Worm (Caenorhabditis elegans) whole organism, young adult: ENCODE results near the gene dgk-3.

Source experiments
- B0019.2 ChIP-seq: fragments of 200-800 bp; sonication (Bioruptor generic); conservative IDR thresholded peaks from 2 replicates; pipeline ENCODE4 v1.3.6; 2022; ENCODE audit warnings: missing genetic modification reagents, missing genetic modification characterization, missing compliant biosample characterization
- B0035.1 ChIP-seq: sonication (generic microtip); optimal IDR thresholded peaks from 2 replicates; lab custom pipeline; 2016; ENCODE audit warnings: missing genetic modification characterization, mild to moderate bottlenecking, missing compliant biosample characterization, missing genotype, missing genetic modification reagents
- F39B2.1 ChIP-seq: fragments of 200-800 bp; sonication (Bioruptor generic); IDR thresholded peaks from 2 replicates; pipeline ENCODE4 v1.3.6; 2022; ENCODE audit warnings: missing genetic modification reagents, missing genetic modification characterization, missing compliant biosample characterization
- F57C9.4 ChIP-seq: sonication (generic microtip); optimal IDR thresholded peaks from 2 replicates; lab custom pipeline; 2017; ENCODE audit warnings: mild to moderate bottlenecking, missing genetic modification characterization, missing compliant biosample characterization
- K11D2.4 ChIP-seq: fragments of 200-800 bp; sonication (Bioruptor generic); IDR thresholded peaks from 2 replicates; pipeline ENCODE4 v1.3.6; 2022; ENCODE audit warnings: missing genetic modification reagents, missing genetic modification characterization, missing compliant biosample characterization
- ZK185.1 ChIP-seq: sonication (generic microtip); optimal IDR thresholded peaks from 2 replicates; lab custom pipeline; 2016; ENCODE audit warnings: mild to moderate bottlenecking, missing genetic modification characterization, missing compliant biosample characterization; ENCODE audit not compliant: poor library complexity, severe bottlenecking
- attf-5 ChIP-seq: fragments of 200-800 bp; sonication (Bioruptor generic); optimal IDR thresholded peaks from 2 replicates; lab custom pipeline; 2018; ENCODE audit warnings: mild to moderate bottlenecking, missing genetic modification characterization, missing compliant biosample characterization
- attf-6 ChIP-seq: fragments of 200-800 bp; sonication (Bioruptor generic); IDR thresholded peaks from 2 replicates; pipeline ENCODE4 v1.3.6; 2022; ENCODE audit warnings: missing genetic modification reagents, missing genetic modification characterization, missing compliant biosample characterization
- ceh-58 ChIP-seq: fragments of 200-800 bp; sonication (Bioruptor generic); IDR thresholded peaks from 2 replicates; pipeline ENCODE4 v1.3.6; 2022; ENCODE audit warnings: missing genetic modification characterization, missing compliant biosample characterization
- chd-7 ChIP-seq: sonication (generic microtip); optimal IDR thresholded peaks from 2 replicates; lab custom pipeline; 2016; ENCODE audit warnings: mild to moderate bottlenecking, missing genetic modification characterization, moderate library complexity, missing compliant biosample characterization
- madf-8 ChIP-seq: fragments of 200-800 bp; sonication (Bioruptor generic); conservative IDR thresholded peaks from 2 replicates; pipeline ENCODE4 v1.3.6; 2022; ENCODE audit warnings: missing genetic modification reagents, missing genetic modification characterization, missing compliant biosample characterization
- mes-4 ChIP-seq: sonication (generic microtip); optimal IDR thresholded peaks from 2 replicates; lab custom pipeline; 2016; ENCODE audit warnings: missing genotype, missing genetic modification characterization, missing compliant biosample characterization
- mxl-1 ChIP-seq: sonication (generic microtip); optimal IDR thresholded peaks from 2 replicates; lab custom pipeline; 2016; ENCODE audit warnings: missing genetic modification characterization, missing compliant biosample characterization
- nfyb-1 ChIP-seq: fragments of 200-800 bp; sonication (Bioruptor generic); IDR thresholded peaks from 2 replicates; pipeline ENCODE4 v1.3.6; 2022; ENCODE audit warnings: missing genetic modification reagents, missing genetic modification characterization, missing compliant biosample characterization
- tlf-1 ChIP-seq: fragments of 200-800 bp; sonication (Bioruptor generic); optimal IDR thresholded peaks from 2 replicates; lab custom pipeline; 2018; ENCODE audit warnings: mild to moderate bottlenecking, missing genetic modification characterization, missing compliant biosample characterization
- zfh-2 ChIP-seq: fragments of 200-800 bp; sonication (Bioruptor generic); conservative IDR thresholded peaks from 2 replicates; pipeline ENCODE4 v1.3.6; 2022; ENCODE audit warnings: missing genetic modification reagents, missing genetic modification characterization, missing compliant biosample characterization
- zim-3 ChIP-seq: sonication (generic microtip); optimal IDR thresholded peaks from 2 replicates; lab custom pipeline; 2017; ENCODE audit warnings: mild to moderate bottlenecking, missing genetic modification characterization, moderate library complexity, missing compliant biosample characterization

Gene dgk-3

ce11 chrIII:9215367-9215766 is 52.5 kb downstream of the dgk-3 start, which contains the start of gene npr-29:
TSS of gene npr-29 (minus strand) at chrIII:9215467.
- TF ChIP-seq tlf-1 (GFP tag; lab: Kevin White, UChicago): no peak
- no peak for TF ChIP-seq chd-7 (tag; lab: Kevin White, UChicago)
- TF ChIP-seq attf-6 (GFP tag; lab: Robert Waterston, UW): no peak
- no peak for TF ChIP-seq ZK185.1 (tag; lab: Kevin White, UChicago)
- TF ChIP-seq madf-8 (GFP tag; lab: Robert Waterston, UW): no peak
- no peak for TF ChIP-seq nfyb-1 (GFP tag; lab: Robert Waterston, UW)
- no peak for TF ChIP-seq zfh-2 (GFP tag; lab: Robert Waterston, UW)
- no peak for TF ChIP-seq ceh-58 (GFP tag; lab: Robert Waterston, UW)
- no peak for TF ChIP-seq B0035.1 (tag; lab: Kevin White, UChicago)
- TF ChIP-seq zim-3 (tag; lab: Kevin White, UChicago): no peak
- TF ChIP-seq F39B2.1 (GFP tag; lab: Robert Waterston, UW): no peak
- TF ChIP-seq K11D2.4 (GFP tag; lab: Robert Waterston, UW): no peak
- TF ChIP-seq attf-5: no peak
- no peak for TF ChIP-seq mes-4 (tag; lab: Kevin White, UChicago)
- TF ChIP-seq mxl-1 (tag; lab: Kevin White, UChicago): no peak
- TF ChIP-seq B0019.2: no peak
- TF ChIP-seq F57C9.4 (tag; lab: Kevin White, UChicago): no peak
